Worm (Caenorhabditis elegans) whole organism, late embryonic: ENCODE measurements around the gene ugt-20.

ENCODE experiments used
- C08G9.2 ChIP-seq: sonication (generic microtip); optimal IDR thresholded peaks from 2 replicates; lab custom pipeline; 2016; ENCODE audit warnings: mild to moderate bottlenecking, missing genetic modification characterization, moderate library complexity, missing compliant biosample characterization
- C38D4.7 ChIP-seq: fragments of 200-800 bp; sonication (Bioruptor generic); optimal IDR thresholded peaks from 2 replicates; lab custom pipeline; 2018; ENCODE audit warnings: mild to moderate bottlenecking, missing genetic modification characterization, moderate library complexity, missing compliant biosample characterization
- F13H6.1 ChIP-seq: sonication (generic microtip); optimal IDR thresholded peaks from 2 replicates; lab custom pipeline; 2016; ENCODE audit warnings: missing genetic modification characterization, missing compliant biosample characterization
- K09A11.1 ChIP-seq: sonication (generic microtip); optimal IDR thresholded peaks from 2 replicates; lab custom pipeline; 2017; ENCODE audit warnings: antibody characterized with exemption, mild to moderate bottlenecking, missing genetic modification characterization, missing compliant biosample characterization; ENCODE audit not compliant: insufficient read depth
- T23F11.4 ChIP-seq: fragments of 200-800 bp; sonication (Bioruptor generic); optimal IDR thresholded peaks from 2 replicates; lab custom pipeline; 2018; ENCODE audit warnings: mild to moderate bottlenecking, missing genetic modification characterization, missing compliant biosample characterization
- ahr-1 ChIP-seq: sonication (generic microtip); optimal IDR thresholded peaks from 2 replicates; lab custom pipeline; 2016; ENCODE audit warnings: missing genetic modification characterization, missing compliant biosample characterization
- ceh-14 ChIP-seq: sonication (generic microtip); optimal IDR thresholded peaks from 2 replicates; lab custom pipeline; 2016; ENCODE audit warnings: missing genotype, missing genetic modification characterization, missing compliant biosample characterization
- ceh-18 ChIP-seq: sonication (generic microtip); optimal IDR thresholded peaks from 2 replicates; lab custom pipeline; 2016; ENCODE audit warnings: missing genetic modification characterization, missing compliant biosample characterization
- ceh-19 ChIP-seq: fragments of 200-800 bp; sonication (Bioruptor generic); optimal IDR thresholded peaks from 2 replicates; lab custom pipeline; 2018; ENCODE audit warnings: mild to moderate bottlenecking, missing genetic modification characterization, missing compliant biosample characterization
- ceh-2 ChIP-seq: sonication (generic microtip); optimal IDR thresholded peaks from 2 replicates; lab custom pipeline; 2016; ENCODE audit warnings: missing genotype, missing genetic modification characterization, missing compliant biosample characterization
- ceh-22 ChIP-seq: sonication (generic microtip); optimal IDR thresholded peaks from 2 replicates; lab custom pipeline; 2017; ENCODE audit warnings: missing biosample characterization, missing genetic modification characterization
- ceh-24 ChIP-seq: sonication (generic microtip); optimal IDR thresholded peaks from 2 replicates; lab custom pipeline; 2016; ENCODE audit warnings: mild to moderate bottlenecking, missing genetic modification characterization, missing compliant biosample characterization
- ceh-31 ChIP-seq: sonication (generic microtip); optimal IDR thresholded peaks from 2 replicates; lab custom pipeline; 2016; ENCODE audit warnings: missing genetic modification characterization, missing compliant biosample characterization
- ceh-34 ChIP-seq: sonication (generic microtip); optimal IDR thresholded peaks from 2 replicates; lab custom pipeline; 2016; ENCODE audit warnings: mild to moderate bottlenecking, missing genetic modification characterization, missing compliant biosample characterization
- ceh-6 ChIP-seq: fragments of 200-800 bp; sonication (Bioruptor generic); optimal IDR thresholded peaks from 2 replicates; lab custom pipeline; 2018; ENCODE audit warnings: mild to moderate bottlenecking, missing genetic modification characterization, missing compliant biosample characterization
- dmd-4 ChIP-seq: sonication (generic microtip); optimal IDR thresholded peaks from 2 replicates; lab custom pipeline; 2016; ENCODE audit warnings: borderline replicate concordance, missing genetic modification characterization, missing compliant biosample characterization
- elt-2 ChIP-seq: sonication (generic microtip); optimal IDR thresholded peaks from 2 replicates; lab custom pipeline; 2016; ENCODE audit warnings: missing genetic modification reagents, missing genetic modification characterization, missing compliant biosample characterization
- ets-4 ChIP-seq: sonication (generic microtip); optimal IDR thresholded peaks from 2 replicates; lab custom pipeline; 2016; ENCODE audit warnings: missing genetic modification characterization, missing compliant biosample characterization
- eyg-1 ChIP-seq: sonication (generic microtip); optimal IDR thresholded peaks from 2 replicates; lab custom pipeline; 2016; ENCODE audit warnings: missing genotype, missing genetic modification characterization, missing compliant biosample characterization
- fax-1 ChIP-seq: sonication (generic microtip); optimal IDR thresholded peaks from 2 replicates; lab custom pipeline; 2016; ENCODE audit warnings: missing genotype, missing genetic modification characterization, missing compliant biosample characterization
- fkh-10 ChIP-seq: fragments of 150-350 bp; optimal IDR thresholded peaks from 2 replicates; lab custom pipeline; 2014; ENCODE audit warnings: missing biosample characterization, missing genetic modification reagents, missing genetic modification characterization
- gmeb-2 ChIP-seq: sonication (generic microtip); optimal IDR thresholded peaks from 2 replicates; lab custom pipeline; 2016; ENCODE audit warnings: missing genetic modification characterization, inconsistent platforms, missing compliant biosample characterization
- hlh-15 ChIP-seq: sonication (generic microtip); optimal IDR thresholded peaks from 2 replicates; lab custom pipeline; 2016; ENCODE audit warnings: missing genetic modification characterization, missing compliant biosample characterization
- hlh-30 ChIP-seq: sonication (generic microtip); optimal IDR thresholded peaks from 2 replicates; lab custom pipeline; 2017; ENCODE audit warnings: antibody characterized with exemption, missing genetic modification characterization, missing compliant biosample characterization; ENCODE audit not compliant: insufficient read depth
- nfya-1 ChIP-seq: sonication (generic microtip); optimal IDR thresholded peaks from 2 replicates; lab custom pipeline; 2017; ENCODE audit warnings: missing genetic modification characterization, mild to moderate bottlenecking, missing compliant biosample characterization, antibody characterized with exemption, moderate library complexity
- pat-9 ChIP-seq: fragments of 200-800 bp; sonication (Bioruptor generic); optimal IDR thresholded peaks from 2 replicates; lab custom pipeline; 2018; ENCODE audit warnings: mild to moderate bottlenecking, missing genetic modification characterization, moderate library complexity, missing compliant biosample characterization
- pqm-1 ChIP-seq: sonication (generic microtip); optimal IDR thresholded peaks from 2 replicates; lab custom pipeline; 2016; ENCODE audit warnings: missing genetic modification characterization, missing compliant biosample characterization
- pros-1 ChIP-seq: fragments of 150-350 bp; optimal IDR thresholded peaks from 2 replicates; lab custom pipeline; 2014; ENCODE audit warnings: missing biosample characterization, missing genetic modification reagents, missing genetic modification characterization
- ref-2 ChIP-seq: sonication (generic microtip); optimal IDR thresholded peaks from 2 replicates; lab custom pipeline; 2016; ENCODE audit warnings: missing genetic modification characterization, missing compliant biosample characterization
- rnt-1 ChIP-seq: sonication (generic microtip); optimal IDR thresholded peaks from 2 replicates; lab custom pipeline; 2016; ENCODE audit warnings: missing genetic modification characterization, missing compliant biosample characterization
- sdc-2 ChIP-seq: sonication (generic microtip); optimal IDR thresholded peaks from 2 replicates; lab custom pipeline; 2016; ENCODE audit warnings: missing genotype, missing genetic modification characterization, missing compliant biosample characterization
- sox-2 ChIP-seq: fragments of 200-800 bp; sonication (Bioruptor generic); IDR thresholded peaks from 2 replicates; pipeline ENCODE4 v1.3.6; 2022; ENCODE audit warnings: missing genetic modification reagents, missing genetic modification characterization, missing compliant biosample characterization
- syd-9 ChIP-seq: sonication (generic microtip); optimal IDR thresholded peaks from 2 replicates; lab custom pipeline; 2016; ENCODE audit warnings: mild to moderate bottlenecking, missing genetic modification characterization, moderate library complexity, missing compliant biosample characterization
- tbx-2 ChIP-seq: sonication (generic microtip); optimal IDR thresholded peaks from 2 replicates; lab custom pipeline; 2016; ENCODE audit warnings: missing genetic modification characterization, missing compliant biosample characterization
- tbx-7 ChIP-seq: sonication (generic microtip); optimal IDR thresholded peaks from 2 replicates; lab custom pipeline; 2016; ENCODE audit warnings: missing genotype, missing genetic modification characterization, missing compliant biosample characterization
- ttx-3 ChIP-seq: sonication (generic microtip); optimal IDR thresholded peaks from 2 replicates; lab custom pipeline; 2016; ENCODE audit warnings: missing genetic modification reagents, missing genetic modification characterization, missing compliant biosample characterization
- unc-42 ChIP-seq: sonication (generic microtip); optimal IDR thresholded peaks from 2 replicates; lab custom pipeline; 2016; ENCODE audit warnings: missing genotype, missing genetic modification characterization, missing compliant biosample characterization
- unc-86 ChIP-seq: sonication (generic microtip); optimal IDR thresholded peaks from 2 replicates; lab custom pipeline; 2016; ENCODE audit warnings: missing genetic modification characterization, missing compliant biosample characterization
- zip-5 ChIP-seq: sonication (generic microtip); optimal IDR thresholded peaks from 2 replicates; lab custom pipeline; 2016; ENCODE audit warnings: missing genetic modification characterization, missing compliant biosample characterization

ugt-20 gene

ce11 chrIV:6099770-6100169, 16.4 kb upstream of the ugt-20 start:
- TF ChIP-seq elt-2 (tag; lab: Kevin White, UChicago) (peak; percentile 55), syd-9 (tag; lab: Kevin White, UChicago) (no peak)

ce11 chrIV:6097040-6097928, 13.9 kb upstream of the ugt-20 start:
- TF ChIP-seq rnt-1 (tag; lab: Kevin White, UChicago) (peak; percentile 72), eyg-1 (tag; lab: Kevin White, UChicago) (peak; percentile 3), K09A11.1 (tag; lab: Kevin White, UChicago) (peak; percentile 38), ceh-19 (GFP tag; lab: Kevin White, UChicago) (peak; percentile 55), dmd-4 (tag; lab: Kevin White, UChicago) (peak; percentile 1), C38D4.7 (GFP tag; lab: Kevin White, UChicago) (no peak), hlh-15 (tag; lab: Kevin White, UChicago) (no peak), ceh-22 (tag; lab: Kevin White, UChicago) (peak; percentile 22), pros-1 (tag; lab: Kevin White, UChicago) (peak; percentile 45), T23F11.4 (GFP tag; lab: Kevin White, UChicago) (peak; percentile 43), ceh-31 (tag; lab: Kevin White, UChicago) (peak; percentile 84), ceh-2 (peak; percentile 6), C08G9.2 (tag; lab: Kevin White, UChicago) (no peak), ceh-6 (GFP tag; lab: Kevin White, UChicago) (no peak), ceh-14 (peak; percentile 49), ceh-18 (tag; lab: Kevin White, UChicago) (peak; percentile 80), unc-86 (tag; lab: Kevin White, UChicago) (no peak), sdc-2 (tag; lab: Kevin White, UChicago) (peak; percentile 56), tbx-2 (peak; percentile 78), ttx-3 (tag; lab: Kevin White, UChicago) (no peak), hlh-30 (no peak), nfya-1 (tag; lab: Kevin White, UChicago) (peak; percentile 73), syd-9 (tag; lab: Kevin White, UChicago) (peak; percentile 59), sox-2 (GFP tag; lab: Robert Waterston, UW) (peak; percentile 57), ceh-34 (tag; lab: Kevin White, UChicago) (peak; percentile 85), ref-2 (tag; lab: Kevin White, UChicago) (peak; percentile 56), pat-9 (tag; lab: Kevin White, UChicago) (peak; percentile 26), F13H6.1 (peak; percentile 65), unc-42 (tag; lab: Kevin White, UChicago) (peak; percentile 41), elt-2 (tag; lab: Kevin White, UChicago) (peak; percentile 46), fax-1 (tag; lab: Kevin White, UChicago) (no peak), ahr-1 (tag; lab: Kevin White, UChicago) (no peak), pqm-1 (no peak), ets-4 (tag; lab: Kevin White, UChicago) (peak; percentile 14)

- TF ChIP-seq pqm-1: no peak
- no peak for TF ChIP-seq ceh-18 (tag; lab: Kevin White, UChicago)
- no peak for TF ChIP-seq nfya-1 (tag; lab: Kevin White, UChicago)
- TF ChIP-seq ceh-31 (tag; lab: Kevin White, UChicago): no peak
- no peak for TF ChIP-seq ceh-24 (tag; lab: Kevin White, UChicago)
- no peak for TF ChIP-seq ahr-1 (tag; lab: Kevin White, UChicago)
- TF ChIP-seq unc-42 (tag; lab: Kevin White, UChicago): no peak
- no peak for TF ChIP-seq fkh-10 (GFP tag; lab: Kevin White, UChicago)
- no peak for TF ChIP-seq gmeb-2 (tag; lab: Kevin White, UChicago)
- no peak for TF ChIP-seq eyg-1 (tag; lab: Kevin White, UChicago)
- TF ChIP-seq sox-2 (GFP tag; lab: Robert Waterston, UW): no peak
- no peak for TF ChIP-seq zip-5 (tag; lab: Kevin White, UChicago)
- TF ChIP-seq tbx-7: no peak
Observed at ce11 chrIV:6095357-6095858, 12.0 kb upstream of the ugt-20 start, which contains the start of gene lag-1. Gene lag-1 (plus strand): TSS chrIV:6095407.
